Worm (Caenorhabditis elegans) whole organism, L4 larva: ENCODE results near the gene atg-13.

ENCODE experiments used
- jun-1 ChIP-seq: fragments of 150-350 bp; optimal IDR thresholded peaks from 2 replicates; lab custom pipeline; 2014; ENCODE audit warnings: missing biosample characterization, missing genetic modification reagents, missing genetic modification characterization
- mxl-2 ChIP-seq: fragments of 200-800 bp; sonication (Bioruptor generic); conservative IDR thresholded peaks from 2 replicates; pipeline ENCODE4 v1.3.6; 2022; ENCODE audit warnings: missing genetic modification reagents, missing genetic modification characterization, missing compliant biosample characterization
- nhr-11 ChIP-seq: fragments of 150-350 bp; optimal IDR thresholded peaks from 2 replicates; lab custom pipeline; 2014; ENCODE audit warnings: missing biosample characterization, missing genetic modification characterization
- nhr-28 ChIP-seq: fragments of 150-350 bp; optimal IDR thresholded peaks from 2 replicates; lab custom pipeline; 2014; ENCODE audit warnings: missing biosample characterization, missing genetic modification characterization
- spr-1 ChIP-seq: sonication (generic microtip); optimal IDR thresholded peaks from 2 replicates; lab custom pipeline; 2016; ENCODE audit warnings: mild to moderate bottlenecking, missing genetic modification characterization, missing compliant biosample characterization
- spr-3 ChIP-seq: fragments of 200-800 bp; sonication (Bioruptor generic); optimal IDR thresholded peaks from 2 replicates; lab custom pipeline; 2018; ENCODE audit warnings: mild to moderate bottlenecking, missing genetic modification characterization, missing compliant biosample characterization

DNA sequence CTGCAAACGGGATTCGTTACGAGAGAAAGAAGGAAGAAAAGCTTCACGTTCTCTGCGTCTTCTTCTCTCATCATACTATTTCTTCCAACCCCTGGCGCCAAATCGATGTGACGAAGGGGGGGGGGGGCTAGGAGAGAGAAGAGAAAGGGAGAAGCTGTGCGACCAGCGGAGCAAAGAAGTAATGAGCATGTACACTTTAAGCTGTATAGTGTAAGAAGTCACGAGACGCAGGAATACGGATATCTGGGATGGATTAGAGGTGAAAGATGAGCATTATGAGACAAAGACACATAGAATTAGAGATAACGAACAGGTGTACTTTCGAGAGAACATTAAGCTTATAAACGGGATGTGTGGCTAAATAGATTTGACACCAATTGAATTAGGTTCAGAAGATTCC, 43.8 kb upstream of the atg-13 start:
- TF ChIP-seq nhr-11 (peak; percentile 45), jun-1 (no peak), spr-1 (no peak), spr-3 (no peak), mxl-2 (GFP tag; lab: Robert Waterston, UW) (no peak), nhr-28 (tag; lab: Kevin White, UChicago) (no peak)
